Worm (Caenorhabditis elegans) whole organism, dauer: ENCODE results near the gene cex-2.

Source experiments
- unc-62 ChIP-seq: sonication (generic microtip); optimal IDR thresholded peaks from 2 replicates; lab custom pipeline; 2017; ENCODE audit warnings: missing biosample characterization, missing genetic modification reagents, missing genetic modification characterization

The cex-2 gene

ce11 chrII:7855619-7856018, 20.4 kb upstream of the cex-2 start, which contains the start of gene mdmh-35:
Gene mdmh-35 (minus strand): TSS chrII:7855719.
- no peak for TF ChIP-seq unc-62 (GFP tag; lab: Kevin White, UChicago)

ce11 chrII:7854942-7855341, 19.7 kb upstream of the cex-2 start, which contains the start of gene mdt-10:
Gene mdt-10 (minus strand): TSS chrII:7855042.
- no peak for TF ChIP-seq unc-62 (GFP tag; lab: Kevin White, UChicago)

- TF ChIP-seq unc-62 (GFP tag; lab: Kevin White, UChicago), result no peak
These were observed 18.5 kb upstream of the cex-2 start, which contains the start of gene T09A5.5 for ce11 chrII:7853679-7854078. Gene T09A5.5 (minus strand): TSS chrII:7853779.

ce11 chrII:7851480-7851879, 16.3 kb upstream of the cex-2 start:
- no peak for TF ChIP-seq unc-62 (GFP tag; lab: Kevin White, UChicago)

- TF ChIP-seq unc-62 (GFP tag; lab: Kevin White, UChicago), result no peak
These were observed 15.4 kb upstream of the cex-2 start for ce11 chrII:7850575-7850974.

ce11 chrII:7849697-7850096, 14.5 kb upstream of the cex-2 start, which contains the start of gene acr-7:
Gene acr-7 (minus strand): TSS chrII:7849797.
- TF ChIP-seq unc-62 (GFP tag; lab: Kevin White, UChicago), result no peak

ce11 chrII:7845571-7846236, 10.5 kb upstream of the cex-2 start, which contains the start of gene T09A5.4:
Gene T09A5.4 (plus strand): TSS chrII:7846186.
- no peak for TF ChIP-seq unc-62 (GFP tag; lab: Kevin White, UChicago)

- no peak for TF ChIP-seq unc-62 (GFP tag; lab: Kevin White, UChicago)
These were observed 6.8 kb upstream of the cex-2 start, which contains the start of gene klp-3 for ce11 chrII:7842053-7842452. Gene klp-3 (plus strand): TSS chrII:7842353.

- TF ChIP-seq unc-62 (GFP tag; lab: Kevin White, UChicago), result no peak
These were observed 4.5 kb upstream of the cex-2 start for ce11 chrII:7839703-7840102.

ce11 chrII:7838661-7839060, 3.4 kb upstream of the cex-2 start:
- no peak for TF ChIP-seq unc-62 (GFP tag; lab: Kevin White, UChicago)

- no peak for TF ChIP-seq unc-62 (GFP tag; lab: Kevin White, UChicago)
These were observed 1.5 kb upstream of the cex-2 start for ce11 chrII:7836613-7837226.

- TF ChIP-seq unc-62 (GFP tag; lab: Kevin White, UChicago), result no peak
These were observed 3.2 kb downstream of the cex-2 start, which contains the start of gene T09A5.14 for ce11 chrII:7832054-7832453. Gene T09A5.14 (plus strand): TSS chrII:7832354.

- TF ChIP-seq unc-62 (GFP tag; lab: Kevin White, UChicago), result no peak
These were observed 5.6 kb downstream of the cex-2 start for ce11 chrII:7829616-7830015.

ce11 chrII:7827883-7828282, 7.3 kb downstream of the cex-2 start:
- no peak for TF ChIP-seq unc-62 (GFP tag; lab: Kevin White, UChicago)

ce11 chrII:7825107-7825506, 10.1 kb downstream of the cex-2 start, which contains the start of gene srw-62:
Gene srw-62 (plus strand): TSS chrII:7825407.
- no peak for TF ChIP-seq unc-62 (GFP tag; lab: Kevin White, UChicago)

- TF ChIP-seq unc-62 (GFP tag; lab: Kevin White, UChicago), result no peak
These were observed 12.8 kb downstream of the cex-2 start, which contains the start of gene irld-47 for ce11 chrII:7822454-7822853. Gene irld-47 (minus strand): TSS chrII:7822554.
